Worm (Caenorhabditis elegans): ENCODE results near the gene ZK899.1.

- TF ChIP-seq zag-1 (tag; optimal IDR thresholded peaks at IDR 0.05) (no peak), unc-39 (tag; optimal IDR thresholded peaks at IDR 0.05) (no peak), nhr-10 (tag; optimal IDR thresholded peaks at IDR 0.05) (no peak)
Observed at ce11 chrX:9494661-9495060, 48.2 kb downstream of the ZK899.1 start.
